Worm (Caenorhabditis elegans): Measurements from ENCODE around the gene T10F2.5.

DNA sequence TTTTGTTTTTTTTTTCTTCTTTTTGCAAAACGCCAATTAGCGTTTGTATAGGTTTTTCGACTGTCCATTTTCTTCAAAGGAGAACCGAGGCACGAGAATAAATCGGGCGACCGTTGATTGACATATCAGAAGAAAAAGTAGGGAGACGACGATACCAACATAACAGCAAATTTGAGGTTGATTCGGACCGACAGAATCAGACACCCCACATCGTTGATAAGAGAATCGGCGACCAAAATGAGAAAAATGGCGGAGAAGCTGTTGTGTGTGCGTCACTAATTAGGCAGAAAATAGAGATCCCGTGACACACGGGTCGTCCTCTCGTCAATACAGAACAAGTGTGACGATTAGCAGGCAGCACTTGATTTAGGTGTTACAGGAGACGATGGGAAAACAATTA is 17.5 kb downstream of the T10F2.5 start:
- TF ChIP-seq pes-1 (GFP tag; IDR thresholded peaks at IDR 0.05) (no peak), ets-7 (tag; optimal IDR thresholded peaks at IDR 0.05) (no peak), ama-1 (optimal IDR thresholded peaks at IDR 0.05) (no peak), F13C5.2 (tag; optimal IDR thresholded peaks at IDR 0.05) (no peak), flt-1 (GFP tag; IDR thresholded peaks at IDR 0.05) (no peak), ceh-36 (tag; optimal IDR thresholded peaks at IDR 0.05) (no peak), ceh-13 (GFP tag; optimal IDR thresholded peaks at IDR 0.05) (no peak), sea-1 (GFP tag; conservative IDR thresholded peaks at IDR 0.05) (no peak), scrt-1 (GFP tag; IDR thresholded peaks at IDR 0.05) (no peak), B0310.2 (tag; optimal IDR thresholded peaks at IDR 0.05) (no peak), tra-4 (tag; optimal IDR thresholded peaks at IDR 0.05) (no peak)

Data from whole organism, early embryonic.